Worm (Caenorhabditis elegans) whole organism, L3 larva: Measurements from ENCODE around the gene fbxa-66.

Experiments
- aly-2 ChIP-seq: fragments of 150-350 bp; optimal IDR thresholded peaks from 2 replicates; lab custom pipeline; 2014; ENCODE audit warnings: missing biosample characterization, missing genetic modification characterization
- ama-1 ChIP-seq: fragments of 150-350 bp; optimal IDR thresholded peaks from 2 replicates; lab custom pipeline; 2018
- elt-2 ChIP-seq: sonication (generic microtip); optimal IDR thresholded peaks from 2 replicates; lab custom pipeline; 2016; ENCODE audit warnings: missing genetic modification reagents, mild to moderate bottlenecking, missing genetic modification characterization, missing compliant biosample characterization
- fkh-2 ChIP-seq: fragments of 150-350 bp; optimal IDR thresholded peaks from 2 replicates; lab custom pipeline; 2014; ENCODE audit warnings: missing biosample characterization, missing genetic modification reagents, missing genetic modification characterization
- fos-1 ChIP-seq: fragments of 150-350 bp; optimal IDR thresholded peaks from 2 replicates; lab custom pipeline; 2014; ENCODE audit warnings: missing biosample characterization, missing genetic modification characterization
- jun-1 ChIP-seq: fragments of 150-350 bp; optimal IDR thresholded peaks from 2 replicates; lab custom pipeline; 2014; ENCODE audit warnings: missing biosample characterization, missing genetic modification reagents, missing genetic modification characterization
- nfya-1 ChIP-seq: sonication (generic microtip); optimal IDR thresholded peaks from 2 replicates; lab custom pipeline; 2017; ENCODE audit warnings: missing genetic modification characterization, mild to moderate bottlenecking, missing compliant biosample characterization, antibody characterized with exemption, moderate library complexity; ENCODE audit not compliant: insufficient read depth
- nhr-23 ChIP-seq: fragments of 150-350 bp; optimal IDR thresholded peaks from 2 replicates; lab custom pipeline; 2014; ENCODE audit warnings: missing biosample characterization, missing genetic modification reagents, missing genetic modification characterization
- nhr-28 ChIP-seq: fragments of 150-350 bp; optimal IDR thresholded peaks from 2 replicates; lab custom pipeline; 2014; ENCODE audit warnings: missing biosample characterization, missing genetic modification characterization
- zag-1 ChIP-seq: fragments of 150-350 bp; optimal IDR thresholded peaks from 2 replicates; lab custom pipeline; 2014; ENCODE audit warnings: missing biosample characterization, missing genetic modification characterization
- ztf-11 ChIP-seq: fragments of 150-350 bp; optimal IDR thresholded peaks from 2 replicates; lab custom pipeline; 2014; ENCODE audit warnings: missing biosample characterization, missing genetic modification characterization

DNA sequence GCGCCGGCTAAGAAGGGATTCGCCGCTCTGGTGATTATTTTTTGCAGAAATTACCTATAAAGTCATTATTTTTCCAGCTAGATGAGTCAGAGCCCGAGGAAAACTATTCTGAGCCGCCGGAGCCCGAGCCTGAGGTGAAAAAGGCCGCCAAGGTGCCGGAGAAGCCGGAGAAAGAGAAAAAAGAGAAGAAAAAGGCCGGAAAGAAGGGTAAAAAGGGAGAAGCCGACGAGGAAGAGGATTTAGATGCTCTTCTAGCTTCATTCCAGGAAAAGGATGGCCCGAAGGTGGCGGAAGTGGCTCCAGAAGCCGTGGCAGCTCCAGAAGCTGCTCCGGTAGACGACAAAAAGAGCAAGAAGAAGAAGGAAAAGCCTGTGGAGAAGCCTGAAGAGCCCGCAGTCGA is 843 bp upstream of the fbxa-66 start:
- TF ChIP-seq ztf-11 (tag; lab: Kevin White, UChicago), result no peak
- no peak for TF ChIP-seq aly-2
- TF ChIP-seq nfya-1 (tag; lab: Kevin White, UChicago), result no peak
- no peak for TF ChIP-seq zag-1
- no peak for TF ChIP-seq elt-2 (tag; lab: Kevin White, UChicago)
- no peak for TF ChIP-seq jun-1 (tag; lab: Kevin White, UChicago)
- TF ChIP-seq ama-1 (lab: Kevin White, UChicago), result no peak
- TF ChIP-seq fos-1, result no peak
- no peak for TF ChIP-seq nhr-28
- no peak for TF ChIP-seq nhr-23
- no peak for TF ChIP-seq fkh-2 (tag; lab: Kevin White, UChicago)
